Worm (Caenorhabditis elegans) whole organism, L3 larva: Measurements from ENCODE around the gene R07E5.17.

Source experiments
- R02D3.7 ChIP-seq: fragments of 150-350 bp; optimal IDR thresholded peaks from 2 replicates; lab custom pipeline; 2014; ENCODE audit warnings: missing biosample characterization, missing genetic modification characterization
- ZK546.5 ChIP-seq: sonication (generic microtip); optimal IDR thresholded peaks from 2 replicates; lab custom pipeline; 2017; ENCODE audit warnings: missing biosample characterization, missing genetic modification characterization
- aly-2 ChIP-seq: fragments of 150-350 bp; optimal IDR thresholded peaks from 2 replicates; lab custom pipeline; 2014; ENCODE audit warnings: missing biosample characterization, missing genetic modification characterization
- ama-1 ChIP-seq: fragments of 150-350 bp; optimal IDR thresholded peaks from 2 replicates; lab custom pipeline; 2018
- ceh-16 ChIP-seq: sonication (generic microtip); optimal IDR thresholded peaks from 2 replicates; lab custom pipeline; 2017; ENCODE audit warnings: missing biosample characterization, missing genetic modification characterization
- egl-27 ChIP-seq: sonication (generic microtip); optimal IDR thresholded peaks from 4 replicates; lab custom pipeline; 2017; ENCODE audit warnings: missing biosample characterization, missing genetic modification reagents, missing genetic modification characterization
- egl-5 ChIP-seq: fragments of 150-350 bp; optimal IDR thresholded peaks from 2 replicates; lab custom pipeline; 2017; ENCODE audit warnings: missing biosample characterization, missing genetic modification reagents, missing genetic modification characterization, inconsistent platforms
- elt-1 ChIP-seq: fragments of 150-350 bp; optimal IDR thresholded peaks from 2 replicates; lab custom pipeline; 2014; ENCODE audit warnings: missing biosample characterization, missing genetic modification characterization
- elt-2 ChIP-seq: sonication (generic microtip); optimal IDR thresholded peaks from 2 replicates; lab custom pipeline; 2016; ENCODE audit warnings: missing genetic modification reagents, mild to moderate bottlenecking, missing genetic modification characterization, missing compliant biosample characterization
- fkh-10 ChIP-seq: sonication (generic microtip); optimal IDR thresholded peaks from 2 replicates; lab custom pipeline; 2017; ENCODE audit warnings: missing biosample characterization, missing genetic modification reagents, missing genetic modification characterization
- fkh-2 ChIP-seq: fragments of 150-350 bp; optimal IDR thresholded peaks from 2 replicates; lab custom pipeline; 2014; ENCODE audit warnings: missing biosample characterization, missing genetic modification reagents, missing genetic modification characterization
- hmg-11 ChIP-seq: sonication (generic microtip); optimal IDR thresholded peaks from 2 replicates; lab custom pipeline; 2016; ENCODE audit warnings: missing genetic modification characterization, missing compliant biosample characterization
- lin-15B ChIP-seq: fragments of 150-350 bp; optimal IDR thresholded peaks from 2 replicates; lab custom pipeline; 2014; ENCODE audit warnings: missing biosample characterization, missing genetic modification characterization
- lin-39 ChIP-seq: fragments of 150-350 bp; optimal IDR thresholded peaks from 2 replicates; lab custom pipeline; 2018; ENCODE audit warnings: missing biosample characterization, missing genetic modification reagents, missing genetic modification characterization
- lsy-12 ChIP-seq: sonication (generic microtip); optimal IDR thresholded peaks from 2 replicates; lab custom pipeline; 2016; ENCODE audit warnings: mild to moderate bottlenecking, missing genetic modification characterization, missing compliant biosample characterization
- mdl-1 ChIP-seq: fragments of 150-350 bp; optimal IDR thresholded peaks from 2 replicates; lab custom pipeline; 2014; ENCODE audit warnings: missing biosample characterization, missing genetic modification characterization
- mml-1 ChIP-seq: fragments of 150-350 bp; sonication (generic microtip); optimal IDR thresholded peaks from 3 replicates; lab custom pipeline; 2014; ENCODE audit warnings: missing biosample characterization, missing genetic modification characterization
- nfya-1 ChIP-seq: sonication (generic microtip); optimal IDR thresholded peaks from 2 replicates; lab custom pipeline; 2017; ENCODE audit warnings: missing genetic modification characterization, mild to moderate bottlenecking, missing compliant biosample characterization, antibody characterized with exemption, moderate library complexity; ENCODE audit not compliant: insufficient read depth
- nhr-11 ChIP-seq: fragments of 150-350 bp; optimal IDR thresholded peaks from 2 replicates; lab custom pipeline; 2014; ENCODE audit warnings: missing biosample characterization, missing genetic modification characterization
- nhr-23 ChIP-seq: fragments of 150-350 bp; optimal IDR thresholded peaks from 2 replicates; lab custom pipeline; 2014; ENCODE audit warnings: missing biosample characterization, missing genetic modification reagents, missing genetic modification characterization
- nhr-237 ChIP-seq: fragments of 150-350 bp; optimal IDR thresholded peaks from 2 replicates; lab custom pipeline; 2014; ENCODE audit warnings: missing biosample characterization, missing genetic modification characterization
- nhr-28 ChIP-seq: fragments of 150-350 bp; optimal IDR thresholded peaks from 2 replicates; lab custom pipeline; 2014; ENCODE audit warnings: missing biosample characterization, missing genetic modification characterization
- nhr-43 ChIP-seq: sonication (generic microtip); optimal IDR thresholded peaks from 2 replicates; lab custom pipeline; 2016; ENCODE audit warnings: mild to moderate bottlenecking, missing genetic modification characterization, missing compliant biosample characterization; ENCODE audit not compliant: poor library complexity, severe bottlenecking
- nhr-67 ChIP-seq: fragments of 150-350 bp; optimal IDR thresholded peaks from 2 replicates; lab custom pipeline; 2014; ENCODE audit warnings: missing biosample characterization, missing genetic modification characterization
- nhr-76 ChIP-seq: fragments of 150-350 bp; sonication (generic microtip); optimal IDR thresholded peaks from 5 replicates; lab custom pipeline; 2014; ENCODE audit warnings: missing biosample characterization, missing genetic modification characterization
- nhr-77 ChIP-seq: fragments of 150-350 bp; optimal IDR thresholded peaks from 2 replicates; lab custom pipeline; 2014; ENCODE audit warnings: missing biosample characterization, missing genetic modification characterization
- pqm-1 ChIP-seq: fragments of 150-350 bp; optimal IDR thresholded peaks from 2 replicates; lab custom pipeline; 2017; ENCODE audit warnings: missing biosample characterization, missing genetic modification characterization, inconsistent platforms
- tbx-2 ChIP-seq: sonication (generic microtip); optimal IDR thresholded peaks from 2 replicates; lab custom pipeline; 2016; ENCODE audit warnings: mild to moderate bottlenecking, missing genetic modification characterization, missing compliant biosample characterization
- unc-39 ChIP-seq: sonication (generic microtip); optimal IDR thresholded peaks from 4 replicates; lab custom pipeline; 2017; ENCODE audit warnings: missing biosample characterization, missing genetic modification characterization
- unc-62 ChIP-seq: fragments of 150-350 bp; sonication (generic microtip); optimal IDR thresholded peaks from 4 replicates; lab custom pipeline; 2014; ENCODE audit warnings: missing biosample characterization, missing genetic modification reagents, missing genetic modification characterization
- zag-1 ChIP-seq: fragments of 150-350 bp; optimal IDR thresholded peaks from 2 replicates; lab custom pipeline; 2014; ENCODE audit warnings: missing biosample characterization, missing genetic modification characterization
- ztf-11 ChIP-seq: fragments of 150-350 bp; optimal IDR thresholded peaks from 2 replicates; lab custom pipeline; 2014; ENCODE audit warnings: missing biosample characterization, missing genetic modification characterization
- ztf-4 ChIP-seq: fragments of 150-350 bp; optimal IDR thresholded peaks from 2 replicates; lab custom pipeline; 2014; ENCODE audit warnings: missing biosample characterization, missing genetic modification characterization

R07E5.17 gene

DNA sequence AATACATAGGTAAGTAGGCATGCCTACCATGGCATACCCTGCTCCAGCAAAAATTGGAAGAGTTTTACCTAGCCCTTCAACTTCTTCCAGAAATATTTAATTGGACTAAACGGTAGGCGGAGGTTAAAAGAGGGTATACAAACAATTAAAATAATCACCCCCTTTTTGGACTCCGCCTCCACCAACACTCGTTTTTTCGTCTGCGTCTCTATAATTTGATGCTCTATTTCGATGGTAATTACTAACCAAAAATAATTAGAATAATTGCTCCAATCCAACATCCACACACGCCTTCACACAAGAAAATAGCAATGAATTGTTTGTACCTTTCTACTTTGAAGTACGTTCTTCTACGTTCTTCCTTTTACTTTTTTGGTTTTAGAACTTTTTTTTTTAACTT is 48.5 kb upstream of the R07E5.17 start:
- TF ChIP-seq nhr-23 (tag; lab: Kevin White, UChicago) (peak; percentile 16), nfya-1 (tag; lab: Kevin White, UChicago) (peak; percentile 7), aly-2 (tag; lab: Kevin White, UChicago) (no peak)

ce11 chrIII:4450773-4451423 is 46.7 kb upstream of the R07E5.17 start:
- TF ChIP-seq nhr-11 (tag; lab: Kevin White, UChicago) (no peak), fkh-10 (no peak), nhr-23 (tag; lab: Kevin White, UChicago) (peak; percentile 9), nfya-1 (tag; lab: Kevin White, UChicago) (peak; percentile 71), lin-39 (tag; lab: Kevin White, UChicago) (no peak), hmg-11 (no peak), ceh-16 (no peak), elt-2 (no peak), egl-27 (no peak)

- TF ChIP-seq fkh-2 (tag; lab: Kevin White, UChicago) (no peak), tbx-2 (tag; lab: Kevin White, UChicago) (no peak), nhr-43 (tag; lab: Kevin White, UChicago) (no peak), nhr-237 (tag; lab: Kevin White, UChicago) (no peak), egl-27 (no peak), mdl-1 (tag; lab: Kevin White, UChicago) (no peak), elt-2 (peak; percentile 49)
Measured at ce11 chrIII:4449893-4450579, 45.8 kb upstream of the R07E5.17 start, which contains the start of gene ceh-43. Gene ceh-43 (minus strand): TSS chrIII:4449943.

- TF ChIP-seq nhr-77 (tag; lab: Kevin White, UChicago): no peak
- peak; percentile 41 for TF ChIP-seq nfya-1 (tag; lab: Kevin White, UChicago)
Measured at ce11 chrIII:4449357-4449756, 45.1 kb upstream of the R07E5.17 start.

ce11 chrIII:4448029-4448428 is 43.8 kb upstream of the R07E5.17 start:
- TF ChIP-seq nfya-1 (tag; lab: Kevin White, UChicago): no peak
- no peak for TF ChIP-seq mml-1

DNA sequence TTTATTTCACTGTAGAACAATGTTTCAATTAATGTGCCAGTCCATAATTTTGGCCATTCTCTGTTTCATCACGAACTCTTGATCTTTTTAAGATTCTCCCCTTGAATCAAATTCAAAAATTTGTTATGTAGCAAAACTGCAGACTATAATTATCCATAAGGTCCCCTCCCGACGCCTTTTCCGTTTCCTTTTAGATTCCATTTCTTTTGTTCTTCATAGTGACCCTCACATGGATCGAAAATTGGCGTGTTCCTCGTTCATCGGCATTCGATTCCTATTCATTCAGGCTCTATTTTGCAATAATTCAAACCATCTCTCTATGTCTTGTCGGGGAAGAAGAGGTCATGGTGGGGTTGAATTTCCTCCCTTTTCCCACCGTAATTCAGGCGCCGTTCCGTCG is 40.3 kb upstream of the R07E5.17 start:
- TF ChIP-seq nhr-237 (tag; lab: Kevin White, UChicago) (no peak), R02D3.7 (tag; lab: Kevin White, UChicago) (no peak), nhr-76 (tag; lab: Kevin White, UChicago) (no peak), nhr-28 (tag; lab: Kevin White, UChicago) (no peak), ZK546.5 (tag; lab: Kevin White, UChicago) (no peak), egl-27 (no peak), ztf-11 (tag; lab: Kevin White, UChicago) (no peak)

DNA sequence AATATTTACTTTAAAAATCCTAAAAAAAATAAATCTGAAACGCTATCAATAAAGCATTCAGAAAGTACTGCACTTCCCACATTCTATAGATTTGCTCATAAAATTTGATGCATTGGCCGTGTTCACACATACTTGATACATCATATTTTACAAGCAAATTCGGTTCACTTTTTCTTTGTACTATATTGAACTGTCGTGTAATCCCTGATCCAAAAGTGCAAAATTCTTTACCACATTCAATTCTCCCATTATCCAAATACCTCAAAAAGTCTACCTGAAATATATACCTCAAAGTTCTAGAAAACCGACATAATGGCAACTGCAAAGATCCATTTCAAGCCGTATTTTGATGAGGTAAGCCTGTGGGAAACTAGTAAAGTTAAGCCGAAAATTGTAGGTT is 37.5 kb upstream of the R07E5.17 start, which contains the start of gene nex-3:
TSS of gene nex-3 (plus strand) at position 301 of the 400 bp plus-strand sequence.
- no peak for TF ChIP-seq unc-39 (tag; lab: Kevin White, UChicago)
- TF ChIP-seq hmg-11: no peak
- no peak for TF ChIP-seq ztf-4 (tag; lab: Kevin White, UChicago)
- no peak for TF ChIP-seq nfya-1 (tag; lab: Kevin White, UChicago)
- TF ChIP-seq mml-1: no peak
- TF ChIP-seq egl-5 (tag; lab: Kevin White, UChicago): no peak
- TF ChIP-seq pqm-1 (tag; lab: Kevin White, UChicago): no peak
- no peak for TF ChIP-seq lsy-12 (tag; lab: Kevin White, UChicago)
- TF ChIP-seq ZK546.5 (tag; lab: Kevin White, UChicago): no peak
- no peak for TF ChIP-seq unc-62 (GFP tag; lab: Kevin White, UChicago)
- no peak for TF ChIP-seq ama-1 (lab: Kevin White, UChicago)
- no peak for TF ChIP-seq zag-1 (tag; lab: Kevin White, UChicago)
- no peak for TF ChIP-seq lin-15B (tag; lab: Kevin White, UChicago)
- no peak for TF ChIP-seq nhr-43 (tag; lab: Kevin White, UChicago)
- TF ChIP-seq nhr-23 (tag; lab: Kevin White, UChicago): no peak
- TF ChIP-seq nhr-67 (tag; lab: Kevin White, UChicago): no peak
- no peak for TF ChIP-seq elt-1 (tag; lab: Kevin White, UChicago)
